Fruit fly (Drosophila melanogaster): ENCODE data around the gene Ski6.

Ski6 gene

dm6 chr2L:13225225-13225840 is 3.1 kb upstream of the Ski6 start, which contains the start of gene CG15480:
CG15480 (minus strand) TSS chr2L:13225275.
- TF ChIP-seq pan (optimal IDR thresholded peaks at IDR 0.05) (no peak), Hnf4 (GFP tag; optimal IDR thresholded peaks at IDR 0.05) (no peak), Sp1 (GFP tag; optimal IDR thresholded peaks at IDR 0.05) (no peak), sv (GFP tag; optimal IDR thresholded peaks at IDR 0.05) (no peak), usp (GFP tag; optimal IDR thresholded peaks at IDR 0.05) (no peak), dmrt93B (GFP tag; optimal IDR thresholded peaks at IDR 0.05) (no peak), Hr78 (GFP tag; optimal IDR thresholded peaks at IDR 0.05) (no peak), GATAd (GFP tag; optimal IDR thresholded peaks at IDR 0.05) (no peak), tai (GFP tag; optimal IDR thresholded peaks at IDR 0.05) (no peak), CG32264 (GFP tag; optimal IDR thresholded peaks at IDR 0.05) (no peak), dl (GFP tag; optimal IDR thresholded peaks at IDR 0.05; ENCODE audit: insufficient read depth in 1 of 2, partially characterized antibody in 2 of 2) (no peak), sage (GFP tag; optimal IDR thresholded peaks at IDR 0.05) (no peak), Rel (GFP tag; optimal IDR thresholded peaks at IDR 0.05) (no peak), Rel (tag; optimal IDR thresholded peaks at IDR 0.05) (no peak), Vsx2 (GFP tag; optimal IDR thresholded peaks at IDR 0.05; ENCODE audit: partially characterized antibody) (no peak), woc (GFP tag; optimal IDR thresholded peaks at IDR 0.05) (no peak), jim (GFP tag; optimal IDR thresholded peaks at IDR 0.05) (no peak), CG9705 (GFP tag; optimal IDR thresholded peaks at IDR 0.05) (no peak), Dfd (GFP tag; optimal IDR thresholded peaks at IDR 0.05) (no peak)

DNA sequence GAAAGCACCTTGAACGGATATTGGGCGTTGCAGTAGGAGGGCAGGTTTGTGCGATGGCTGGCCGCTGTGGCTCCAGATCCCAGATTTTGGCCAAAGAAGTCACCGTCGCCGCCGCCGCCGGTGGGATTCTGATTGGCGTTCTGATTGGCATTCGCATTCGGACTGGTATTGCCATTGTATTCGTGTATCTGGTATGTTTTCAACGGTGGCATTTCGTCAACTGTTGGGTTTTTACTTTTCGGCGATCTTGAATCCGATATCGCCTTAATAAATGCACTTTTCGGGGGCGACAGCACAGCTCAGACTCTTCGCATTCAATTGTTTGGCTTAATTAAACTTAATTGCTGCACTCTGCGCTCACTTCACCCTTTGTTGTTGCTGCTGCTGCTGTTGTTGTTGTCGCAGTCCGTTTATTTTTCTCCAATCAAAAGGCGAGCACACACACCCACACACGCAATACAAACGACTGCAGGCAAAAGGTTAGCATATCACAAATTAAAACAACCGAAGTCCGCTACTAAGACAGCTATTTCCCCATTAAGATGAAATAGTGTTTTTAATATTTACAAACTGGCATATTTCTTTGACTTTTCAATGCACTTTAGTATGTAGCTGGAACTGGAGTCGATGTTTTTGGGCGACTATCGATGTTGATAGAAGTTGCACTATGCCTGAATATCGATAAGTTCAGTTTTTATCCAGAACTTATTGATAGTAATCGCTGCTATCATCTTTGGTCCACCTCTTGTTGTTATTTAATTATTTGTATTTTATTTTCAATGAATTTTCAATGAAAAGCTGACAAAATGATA is 2.7 kb downstream of the Ski6 start, which contains the start of the genes CG9426 and mRF1:
Gene CG9426 (minus strand): TSS at position 643 of the 812 bp plus-strand sequence.
Gene mRF1 (plus strand): TSS at position 699 of the 812 bp plus-strand sequence.
- TF ChIP-seq sv (GFP tag; optimal IDR thresholded peaks at IDR 0.05) (no peak), Dif (GFP tag; optimal IDR thresholded peaks at IDR 0.05; ENCODE audit: partially characterized antibody) (no peak), Hr83 (GFP tag; optimal IDR thresholded peaks at IDR 0.05; ENCODE audit: poor library complexity, severe bottlenecking) (peak; percentile 74), HLH106 (tag; optimal IDR thresholded peaks at IDR 0.05) (peak; percentile 20), Rel (GFP tag; optimal IDR thresholded peaks at IDR 0.05) (no peak), Rel (tag; optimal IDR thresholded peaks at IDR 0.05) (peak; percentile 1), br (GFP tag; optimal IDR thresholded peaks at IDR 0.05) (peak; percentile 41), dl (GFP tag; optimal IDR thresholded peaks at IDR 0.05; ENCODE audit: insufficient read depth in 1 of 2, partially characterized antibody in 2 of 2) (no peak), OdsH (GFP tag; optimal IDR thresholded peaks at IDR 0.05) (no peak), CG32264 (GFP tag; optimal IDR thresholded peaks at IDR 0.05) (no peak), Hnf4 (GFP tag; optimal IDR thresholded peaks at IDR 0.05) (peak; percentile 79), usp (GFP tag; optimal IDR thresholded peaks at IDR 0.05) (no peak), Sp1 (GFP tag; optimal IDR thresholded peaks at IDR 0.05) (no peak), GATAd (GFP tag; optimal IDR thresholded peaks at IDR 0.05) (no peak), Abd-B (GFP tag; optimal IDR thresholded peaks at IDR 0.05) (no peak), foxo (GFP tag; optimal IDR thresholded peaks at IDR 0.05) (no peak), rgr (GFP tag; optimal IDR thresholded peaks at IDR 0.05) (peak; percentile 41), h (GFP tag; optimal IDR thresholded peaks at IDR 0.05) (peak; percentile 55), sage (GFP tag; optimal IDR thresholded peaks at IDR 0.05) (no peak), Jra (GFP tag; optimal IDR thresholded peaks at IDR 0.05) (peak; percentile 37), psq (GFP tag; optimal IDR thresholded peaks at IDR 0.05) (peak; percentile 15), fru (GFP tag; optimal IDR thresholded peaks at IDR 0.05) (peak; percentile 0)

DNA sequence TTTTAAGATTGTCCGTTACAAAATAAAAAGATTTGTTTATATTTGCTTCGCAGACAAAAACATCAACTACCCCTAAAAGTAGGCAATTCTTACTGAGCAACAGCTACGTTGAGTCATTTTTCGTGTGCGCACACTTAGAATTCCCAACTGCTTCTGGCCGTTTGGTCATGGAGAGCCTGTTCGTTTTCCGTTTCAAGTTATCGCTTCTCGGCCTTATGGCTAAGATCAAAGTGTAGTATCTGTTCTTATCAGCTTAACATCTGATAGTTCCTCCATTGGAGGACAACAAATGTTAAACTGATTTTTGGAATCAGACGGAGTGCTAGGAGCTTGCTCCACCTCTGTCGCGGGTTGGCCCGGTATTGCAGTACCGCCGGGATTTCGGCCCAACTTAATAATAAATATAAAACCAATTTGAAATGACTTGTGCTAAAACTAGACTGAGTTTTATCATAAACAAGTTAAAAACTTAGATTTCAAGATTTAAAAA is 6.5 kb downstream of the Ski6 start:
- TF ChIP-seq fru (GFP tag; optimal IDR thresholded peaks at IDR 0.05): peak; percentile 69
- TF ChIP-seq Hr83 (GFP tag; optimal IDR thresholded peaks at IDR 0.05; ENCODE audit: poor library complexity, severe bottlenecking): peak; percentile 2
- TF ChIP-seq br (GFP tag; optimal IDR thresholded peaks at IDR 0.05): peak; percentile 64
- TF ChIP-seq Hnf4 (GFP tag; optimal IDR thresholded peaks at IDR 0.05): peak; percentile 82
- peak; percentile 77 for TF ChIP-seq h (GFP tag; optimal IDR thresholded peaks at IDR 0.05)
- TF ChIP-seq OdsH (GFP tag; optimal IDR thresholded peaks at IDR 0.05): peak; percentile 25
- peak; percentile 26 for TF ChIP-seq jim (GFP tag; optimal IDR thresholded peaks at IDR 0.05)
- peak in 1 of 2 experiments; percentile 61 for TF ChIP-seq foxo (GFP tag; optimal IDR thresholded peaks at IDR 0.05)
- peak; percentile 5 for TF ChIP-seq Myc (optimal IDR thresholded peaks at IDR 0.05)
- TF ChIP-seq ey (GFP tag; optimal IDR thresholded peaks at IDR 0.05): peak; percentile 6
- peak; percentile 55 for TF ChIP-seq woc (GFP tag; optimal IDR thresholded peaks at IDR 0.05)
- peak; percentile 9 for TF ChIP-seq psq (GFP tag; optimal IDR thresholded peaks at IDR 0.05)
- peak; percentile 43 for TF ChIP-seq HLH106 (tag; optimal IDR thresholded peaks at IDR 0.05)

All from whole organism, wandering third instar larva.